Worm (Caenorhabditis elegans): ENCODE results near the gene tald-1.
A peak's percentile ranks its signal among the peaks of the same experiment; 100 is the strongest.

The tald-1 gene

DNA sequence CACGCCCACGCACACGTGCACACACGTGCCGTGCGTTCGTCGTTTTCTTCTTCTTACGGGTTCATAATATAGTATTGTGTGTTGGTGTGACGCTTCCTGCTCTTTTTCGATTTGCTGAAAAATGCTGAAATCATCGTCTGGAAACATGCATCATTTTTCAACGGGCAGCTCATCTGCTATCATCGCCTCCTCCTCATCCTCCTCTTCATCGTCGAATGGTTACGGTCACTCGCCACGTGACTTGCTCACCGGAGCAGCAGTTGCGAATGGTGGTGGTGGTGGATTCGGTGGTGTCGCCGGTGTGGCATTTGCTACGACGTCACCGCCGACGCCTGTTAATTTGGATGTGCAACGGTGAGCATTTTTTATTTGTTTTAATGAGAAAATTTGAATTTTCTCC lies 22.3 kb downstream of the tald-1 start:
- TF ChIP-seq ref-2 (tag; optimal IDR thresholded peaks at IDR 0.05) (no peak), lin-11 (tag; optimal IDR thresholded peaks at IDR 0.05) (no peak), hlh-30 (tag; optimal IDR thresholded peaks at IDR 0.05; ENCODE audit: insufficient read depth) (peak; percentile 45), pha-2 (tag; optimal IDR thresholded peaks at IDR 0.05) (no peak)

DNA sequence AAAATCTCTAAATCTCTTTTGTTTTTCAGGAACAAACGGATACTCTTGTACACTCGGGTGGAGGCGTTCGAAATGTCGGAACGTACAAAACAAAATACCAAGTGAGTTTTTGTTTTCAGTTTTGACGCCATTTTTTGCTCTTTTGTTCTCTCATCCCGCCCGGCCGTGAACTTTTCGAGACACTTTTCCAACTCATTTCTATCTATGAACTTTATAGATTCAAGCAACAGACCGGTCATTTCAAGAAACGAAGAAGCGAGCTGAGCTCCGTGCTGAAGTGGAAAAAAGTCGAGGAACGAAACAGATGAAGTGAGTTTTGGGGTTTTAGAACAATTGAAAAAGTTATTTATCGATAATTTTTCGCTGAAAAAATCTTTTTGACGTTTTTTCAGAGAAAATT lies 24.1 kb downstream of the tald-1 start:
- no peak for TF ChIP-seq ceh-2 (tag; optimal IDR thresholded peaks at IDR 0.05)
- TF ChIP-seq Y22D7AL.16 (tag; optimal IDR thresholded peaks at IDR 0.05): no peak
- no peak for TF ChIP-seq unc-3 (GFP tag; conservative IDR thresholded peaks at IDR 0.05)
- no peak for TF ChIP-seq unc-3 (tag; optimal IDR thresholded peaks at IDR 0.05)
- TF ChIP-seq F13H6.1 (tag; optimal IDR thresholded peaks at IDR 0.05): no peak
- no peak for TF ChIP-seq fkh-10 (GFP tag; optimal IDR thresholded peaks at IDR 0.05)
- no peak for TF ChIP-seq hlh-8 (tag; optimal IDR thresholded peaks at IDR 0.05)

ce11 chrIV:4411311-4411947 lies 25.0 kb downstream of the tald-1 start:
- TF ChIP-seq ceh-2 (tag; optimal IDR thresholded peaks at IDR 0.05) (no peak), pros-1 (tag; optimal IDR thresholded peaks at IDR 0.05) (no peak), ref-2 (tag; optimal IDR thresholded peaks at IDR 0.05) (peak; percentile 0)

DNA sequence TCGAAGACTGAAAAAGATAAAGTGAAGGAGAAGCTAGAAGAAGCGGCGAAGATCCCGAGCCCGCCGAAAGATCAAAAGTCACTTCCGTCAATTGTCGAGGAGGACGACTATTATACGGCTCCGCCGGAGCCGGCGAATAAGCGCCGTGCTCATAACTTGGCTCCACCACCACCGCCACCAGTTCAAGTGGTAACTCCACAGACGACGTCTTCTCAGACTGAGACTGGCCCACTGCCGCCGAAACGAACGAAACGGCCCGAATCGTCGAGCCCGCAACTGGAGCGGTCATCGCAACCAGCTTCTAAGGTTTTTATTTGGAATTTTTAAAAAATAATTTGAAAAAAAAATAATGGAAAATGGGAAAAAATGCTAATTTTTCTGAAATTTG lies 25.5 kb downstream of the tald-1 start:
- TF ChIP-seq ama-1 (optimal IDR thresholded peaks at IDR 0.05) (no peak), ceh-2 (tag; optimal IDR thresholded peaks at IDR 0.05) (no peak), ets-4 (tag; optimal IDR thresholded peaks at IDR 0.05) (no peak), mec-3 (tag; optimal IDR thresholded peaks at IDR 0.05; ENCODE audit: borderline replicate concordance) (no peak), hlh-8 (tag; optimal IDR thresholded peaks at IDR 0.05) (no peak), sox-4 (tag; optimal IDR thresholded peaks at IDR 0.05) (no peak), tbx-7 (tag; optimal IDR thresholded peaks at IDR 0.05) (no peak), nhr-11 (tag; optimal IDR thresholded peaks at IDR 0.05) (no peak), pqm-1 (tag; optimal IDR thresholded peaks at IDR 0.05) (no peak), npax-4 (tag; optimal IDR thresholded peaks at IDR 0.05) (no peak)

ce11 chrIV:4413114-4413513 lies 26.7 kb downstream of the tald-1 start:
- TF ChIP-seq unc-86 (tag; optimal IDR thresholded peaks at IDR 0.05) (no peak), ceh-19 (GFP tag; optimal IDR thresholded peaks at IDR 0.05) (no peak), ceh-30 (tag; optimal IDR thresholded peaks at IDR 0.05) (no peak), rnt-1 (tag; optimal IDR thresholded peaks at IDR 0.05) (no peak), dmd-4 (tag; optimal IDR thresholded peaks at IDR 0.05; ENCODE audit: borderline replicate concordance) (no peak), hlh-8 (tag; optimal IDR thresholded peaks at IDR 0.05) (no peak), ceh-22 (tag; optimal IDR thresholded peaks at IDR 0.05) (no peak), unc-3 (GFP tag; conservative IDR thresholded peaks at IDR 0.05) (no peak), unc-3 (tag; optimal IDR thresholded peaks at IDR 0.05) (no peak), sox-2 (GFP tag; IDR thresholded peaks at IDR 0.05) (no peak), eyg-1 (tag; optimal IDR thresholded peaks at IDR 0.05) (no peak), zip-5 (tag; optimal IDR thresholded peaks at IDR 0.05) (no peak), elt-2 (tag; optimal IDR thresholded peaks at IDR 0.05) (no peak), syd-9 (tag; optimal IDR thresholded peaks at IDR 0.05) (no peak), hlh-30 (tag; optimal IDR thresholded peaks at IDR 0.05; ENCODE audit: insufficient read depth) (no peak), ceh-18 (tag; optimal IDR thresholded peaks at IDR 0.05) (no peak)

DNA sequence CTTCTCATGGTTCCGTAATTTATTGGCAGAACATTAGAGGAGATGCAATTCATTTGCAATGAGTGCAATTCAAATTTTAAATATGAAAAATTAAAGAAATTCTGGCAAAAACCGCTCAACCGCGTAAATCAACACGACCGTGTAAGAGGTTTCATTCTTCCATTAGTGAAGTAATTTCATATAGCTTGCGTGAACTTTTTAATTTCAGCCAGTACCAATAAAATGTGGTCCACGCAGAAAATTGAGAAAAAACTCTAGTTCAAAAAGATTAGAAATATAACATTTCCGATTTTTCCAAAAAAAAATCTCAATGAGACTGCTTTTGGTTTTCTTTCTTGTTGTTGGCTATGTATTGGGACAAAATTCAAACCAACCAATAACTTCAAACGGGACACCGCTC lies 35.6 kb downstream of the tald-1 start, which contains the start of gene clec-175:
TSS of gene clec-175 (plus strand) at position 301 of the 400 bp plus-strand sequence.
- TF ChIP-seq fkh-6 (tag; optimal IDR thresholded peaks at IDR 0.05) (no peak), npax-4 (tag; optimal IDR thresholded peaks at IDR 0.05) (no peak), che-1 (tag; optimal IDR thresholded peaks at IDR 0.05) (no peak), pag-3 (tag; optimal IDR thresholded peaks at IDR 0.05; ENCODE audit: borderline replicate concordance) (no peak), ceh-48 (tag; optimal IDR thresholded peaks at IDR 0.05) (no peak), pax-1 (tag; optimal IDR thresholded peaks at IDR 0.05) (no peak), tbx-2 (tag; optimal IDR thresholded peaks at IDR 0.05) (no peak), ets-4 (tag; optimal IDR thresholded peaks at IDR 0.05) (no peak), pha-2 (tag; optimal IDR thresholded peaks at IDR 0.05) (no peak), gmeb-2 (tag; optimal IDR thresholded peaks at IDR 0.05) (no peak), dmd-4 (tag; optimal IDR thresholded peaks at IDR 0.05; ENCODE audit: borderline replicate concordance) (no peak), C08G9.2 (tag; optimal IDR thresholded peaks at IDR 0.05) (no peak), nhr-11 (tag; optimal IDR thresholded peaks at IDR 0.05) (no peak), zip-5 (tag; optimal IDR thresholded peaks at IDR 0.05) (no peak), hlh-13 (GFP tag; optimal IDR thresholded peaks at IDR 0.05) (no peak), ceh-6 (GFP tag; optimal IDR thresholded peaks at IDR 0.05) (no peak), ceh-18 (tag; optimal IDR thresholded peaks at IDR 0.05) (no peak), ahr-1 (tag; optimal IDR thresholded peaks at IDR 0.05) (no peak), mec-3 (tag; optimal IDR thresholded peaks at IDR 0.05; ENCODE audit: borderline replicate concordance) (no peak)

Measured in whole organism, late embryonic.